Fruit fly (Drosophila melanogaster) whole organism, wandering third instar larva: ENCODE results near the gene CG11263.

Experiments used
- CG32264 ChIP-seq: fragments of 200-800 bp; sonication (Bioruptor generic); optimal IDR thresholded peaks from 2 replicates; lab custom pipeline; 2016; ENCODE audit warnings: missing biosample characterization, missing genetic modification characterization
- Myc ChIP-seq: fragments of >200 bp; optimal IDR thresholded peaks from 2 replicates; lab custom pipeline; 2017
- N ChIP-seq: fragments of >200 bp; optimal IDR thresholded peaks from 2 replicates; lab custom pipeline; 2018; ENCODE audit warnings: missing biosample characterization, missing external identifiers, missing genetic modification characterization
- OdsH ChIP-seq: fragments of 200-800 bp; sonication (Bioruptor generic); optimal IDR thresholded peaks from 2 replicates; lab custom pipeline; 2016; ENCODE audit warnings: missing biosample characterization, mild to moderate bottlenecking, missing genetic modification characterization
- brk ChIP-seq: fragments of 200-800 bp; sonication (Bioruptor generic); optimal IDR thresholded peaks from 2 replicates; lab custom pipeline; 2016; ENCODE audit warnings: missing biosample characterization, mild to moderate bottlenecking, missing genetic modification characterization
- dl ChIP-seq, 2 experiments: fragments of 175-275, 200-275 bp in 1 of 2; fragments of 200-275 bp in 1 of 2; sonication (Bioruptor generic); optimal IDR thresholded peaks; lab custom pipeline; 2018; ENCODE audit warnings: mild to moderate bottlenecking in 2 of 2, missing biosample characterization in 2 of 2, missing genetic modification characterization in 2 of 2, moderate library complexity in 2 of 2; ENCODE audit not compliant: partially characterized antibody in 2 of 2, insufficient read depth in 1 of 2
- h ChIP-seq: fragments of 200-800 bp; sonication (Bioruptor generic); optimal IDR thresholded peaks from 3 replicates; lab custom pipeline; 2016; ENCODE audit warnings: missing biosample characterization, mild to moderate bottlenecking, missing genetic modification characterization
- lola ChIP-seq: fragments of >200 bp; optimal IDR thresholded peaks from 2 replicates; lab custom pipeline; 2017; ENCODE audit warnings: missing biosample characterization, missing genetic modification characterization
- psq ChIP-seq: fragments of 200-800 bp; sonication (Bioruptor generic); optimal IDR thresholded peaks from 3 replicates; lab custom pipeline; 2017; ENCODE audit warnings: missing biosample characterization, mild to moderate bottlenecking, missing genetic modification characterization, moderate library complexity
- sv ChIP-seq: fragments of 200-800 bp; sonication (Bioruptor generic); optimal IDR thresholded peaks from 3 replicates; lab custom pipeline; 2016; ENCODE audit warnings: missing biosample characterization, missing genetic modification characterization

- TF ChIP-seq lola (GFP tag; lab: Kevin White, UChicago) (no peak), brk (no peak), OdsH (GFP tag; lab: Kevin White, UChicago) (no peak), h (GFP tag; lab: Kevin White, UChicago) (no peak), psq (GFP tag; lab: Kevin White, UChicago) (no peak), dl (GFP tag; optimal IDR thresholded peaks at IDR 0.05; lab: Kevin White, UChicago; ENCODE audit: insufficient read depth in 1 of 2, partially characterized antibody in 2 of 2) (no peak), sv (no peak), Myc (no peak), N (no peak), CG32264 (GFP tag; lab: Kevin White, UChicago) (no peak)
These were observed 44.1 kb downstream of the CG11263 start for dm6 chr3L:13050675-13051202.
